Fruit fly (Drosophila melanogaster) whole organism, prepupa: ENCODE measurements around the gene mbo.
A peak's percentile ranks its signal among the peaks of the same experiment; 100 is the strongest.

Experiments used
- Blimp-1 ChIP-seq: fragments of 200-800 bp; sonication (Bioruptor generic); optimal IDR thresholded peaks from 3 replicates; lab custom pipeline; 2017; ENCODE audit warnings: missing biosample characterization, missing genetic modification characterization, mild to moderate bottlenecking, moderate library complexity, missing genetic modification reagents
- CG10631 ChIP-seq: fragments of 200-800 bp; sonication (Bioruptor generic); optimal IDR thresholded peaks from 2 replicates; lab custom pipeline; 2016; ENCODE audit warnings: missing biosample characterization, missing genetic modification characterization
- CG11762 ChIP-seq: fragments of 200-800 bp; sonication (Bioruptor generic); optimal IDR thresholded peaks from 3 replicates; lab custom pipeline; 2016; ENCODE audit warnings: missing biosample characterization, missing genetic modification characterization; ENCODE audit not compliant: insufficient read depth
- CG11902 ChIP-seq: fragments of 200-800 bp; sonication (Bioruptor generic); optimal IDR thresholded peaks from 3 replicates; lab custom pipeline; 2016; ENCODE audit warnings: missing biosample characterization, missing genetic modification characterization
- CG15336 ChIP-seq: fragments of 200-800 bp; sonication (Bioruptor generic); IDR thresholded peaks from 2 replicates; pipeline ENCODE4 v1.3.6; 2022; ENCODE audit warnings: missing biosample characterization, missing genetic modification characterization
- CG1621 ChIP-seq: fragments of 200-800 bp; sonication (Bioruptor generic); optimal IDR thresholded peaks from 3 replicates; lab custom pipeline; 2018; ENCODE audit warnings: missing biosample characterization, mild to moderate bottlenecking, missing genetic modification characterization
- CG16779 ChIP-seq: fragments of 200-800 bp; sonication (Bioruptor generic); optimal IDR thresholded peaks from 3 replicates; lab custom pipeline; 2017; ENCODE audit warnings: missing biosample characterization, mild to moderate bottlenecking, missing genetic modification characterization
- CG31627 ChIP-seq: fragments of 200-800 bp; sonication (Bioruptor generic); optimal IDR thresholded peaks from 3 replicates; lab custom pipeline; 2016; ENCODE audit warnings: missing biosample characterization, missing genetic modification characterization
- CG32006 ChIP-seq: fragments of 200-800 bp; sonication (Bioruptor generic); optimal IDR thresholded peaks from 3 replicates; lab custom pipeline; 2017; ENCODE audit warnings: missing biosample characterization, mild to moderate bottlenecking, missing genetic modification characterization
- CG3919 ChIP-seq: fragments of 200-800 bp; sonication (Bioruptor generic); optimal IDR thresholded peaks from 3 replicates; lab custom pipeline; 2016; ENCODE audit warnings: missing biosample characterization, missing genetic modification characterization
- CG4318 ChIP-seq: fragments of 200-800 bp; sonication (Bioruptor generic); optimal IDR thresholded peaks from 3 replicates; lab custom pipeline; 2017; ENCODE audit warnings: missing biosample characterization, mild to moderate bottlenecking, missing genetic modification characterization
- CG6163 ChIP-seq: fragments of 200-800 bp; sonication (Bioruptor generic); IDR thresholded peaks from 3 replicates; pipeline ENCODE4 v1.3.6; 2022; ENCODE audit warnings: missing biosample characterization, missing genetic modification characterization
- CG6276 ChIP-seq: fragments of 200-800 bp; sonication (Bioruptor generic); optimal IDR thresholded peaks from 2 replicates; lab custom pipeline; 2017; ENCODE audit warnings: missing biosample characterization, mild to moderate bottlenecking, missing genetic modification characterization
- CG6792 ChIP-seq: fragments of 200-800 bp; sonication (Bioruptor generic); optimal IDR thresholded peaks from 3 replicates; lab custom pipeline; 2016; ENCODE audit warnings: missing biosample characterization, missing genetic modification characterization
- CG6854 ChIP-seq: fragments of 200-800 bp; sonication (Bioruptor generic); optimal IDR thresholded peaks from 2 replicates; lab custom pipeline; 2017; ENCODE audit warnings: missing biosample characterization, mild to moderate bottlenecking, missing genetic modification characterization
- CG7368 ChIP-seq: fragments of 200-800 bp; sonication (Bioruptor generic); optimal IDR thresholded peaks from 3 replicates; lab custom pipeline; 2016; ENCODE audit warnings: missing biosample characterization, missing genetic modification characterization
- CG8119 ChIP-seq: fragments of 200-800 bp; sonication (Bioruptor generic); IDR thresholded peaks from 3 replicates; pipeline ENCODE4 v1.3.6; 2022; ENCODE audit warnings: missing biosample characterization, missing genetic modification characterization
- CG8319 ChIP-seq: fragments of 200-800 bp; sonication (Bioruptor generic); optimal IDR thresholded peaks from 3 replicates; lab custom pipeline; 2016; ENCODE audit warnings: missing biosample characterization, missing genetic modification characterization
- CG8632 ChIP-seq: fragments of 200-800 bp; sonication (Bioruptor generic); optimal IDR thresholded peaks from 3 replicates; lab custom pipeline; 2016; ENCODE audit warnings: missing biosample characterization, missing genetic modification characterization
- CG9139 ChIP-seq: fragments of 200-800 bp; sonication (Bioruptor generic); optimal IDR thresholded peaks from 3 replicates; lab custom pipeline; 2017; ENCODE audit warnings: missing biosample characterization, mild to moderate bottlenecking, missing genetic modification characterization
- Eip75B ChIP-seq: fragments of 200-800 bp; sonication (Bioruptor generic); optimal IDR thresholded peaks from 3 replicates; lab custom pipeline; 2016; ENCODE audit warnings: missing biosample characterization, missing genetic modification characterization
- Eip78C ChIP-seq: fragments of 200-800 bp; sonication (Bioruptor generic); peaks from one replicate; lab custom pipeline; 2016; ENCODE audit warnings: missing biosample characterization, missing genetic modification characterization
- Eip93F ChIP-seq: fragments of 200-800 bp; sonication (Bioruptor generic); optimal IDR thresholded peaks from 2 replicates; lab custom pipeline; 2016; ENCODE audit warnings: missing biosample characterization, mild to moderate bottlenecking, missing genetic modification characterization
- Ets21C ChIP-seq: fragments of 200-800 bp; sonication (Bioruptor generic); optimal IDR thresholded peaks from 3 replicates; lab custom pipeline; 2016; ENCODE audit warnings: missing biosample characterization, missing genetic modification characterization
- Ets96B ChIP-seq: fragments of 200-800 bp; optimal IDR thresholded peaks from 2 replicates; lab custom pipeline; 2019; ENCODE audit warnings: missing biosample characterization, mild to moderate bottlenecking, missing genetic modification characterization, moderate library complexity
- Gug ChIP-seq: fragments of 200-800 bp; sonication (Bioruptor generic); IDR thresholded peaks from 2 replicates; pipeline ENCODE4 v1.3.6; 2022; ENCODE audit warnings: missing biosample characterization, missing genetic modification characterization
- Lpt ChIP-seq: fragments of 200-800 bp; sonication (Bioruptor generic); optimal IDR thresholded peaks from 3 replicates; lab custom pipeline; 2016; ENCODE audit warnings: missing biosample characterization, missing genetic modification characterization
- OdsH ChIP-seq: fragments of 200-800 bp; sonication (Bioruptor generic); optimal IDR thresholded peaks from 3 replicates; lab custom pipeline; 2016; ENCODE audit warnings: missing biosample characterization, missing genetic modification characterization
- Smox ChIP-seq: fragments of 200-800 bp; sonication (Bioruptor generic); optimal IDR thresholded peaks from 3 replicates; lab custom pipeline; 2016; ENCODE audit warnings: missing biosample characterization, missing genetic modification characterization
- Sox102F ChIP-seq: fragments of 200-800 bp; sonication (Bioruptor generic); optimal IDR thresholded peaks from 2 replicates; lab custom pipeline; 2016; ENCODE audit warnings: missing biosample characterization, mild to moderate bottlenecking, missing genetic modification characterization
- Sox15 ChIP-seq: fragments of 200-800 bp; sonication (Bioruptor generic); optimal IDR thresholded peaks from 3 replicates; lab custom pipeline; 2016; ENCODE audit warnings: missing biosample characterization, missing genetic modification characterization
- acj6 ChIP-seq: fragments of 200-800 bp; sonication (Bioruptor generic); optimal IDR thresholded peaks from 3 replicates; lab custom pipeline; 2016; ENCODE audit warnings: missing biosample characterization, missing genetic modification characterization
- cyc ChIP-seq: fragments of 200-800 bp; sonication (Bioruptor generic); optimal IDR thresholded peaks from 3 replicates; lab custom pipeline; 2016; ENCODE audit warnings: missing biosample characterization, missing genetic modification characterization
- dac ChIP-seq: fragments of 200-800 bp; sonication (Bioruptor generic); optimal IDR thresholded peaks from 2 replicates; lab custom pipeline; 2017; ENCODE audit warnings: missing biosample characterization, mild to moderate bottlenecking, missing genetic modification characterization
- dsx ChIP-seq: fragments of 200-800 bp; optimal IDR thresholded peaks from 3 replicates; lab custom pipeline; 2019; ENCODE audit warnings: missing biosample characterization, mild to moderate bottlenecking, missing genetic modification characterization, moderate library complexity; ENCODE audit not compliant: poor library complexity, severe bottlenecking
- esn ChIP-seq: fragments of 200-800 bp; sonication (Bioruptor generic); optimal IDR thresholded peaks from 2 replicates; lab custom pipeline; 2016; ENCODE audit warnings: missing biosample characterization, mild to moderate bottlenecking, missing genetic modification characterization, moderate library complexity
- fd59A ChIP-seq: fragments of 200-800 bp; sonication (Bioruptor generic); optimal IDR thresholded peaks from 2 replicates; lab custom pipeline; 2017; ENCODE audit warnings: missing biosample characterization, mild to moderate bottlenecking, missing genetic modification characterization, missing genetic modification reagents
- fd85E ChIP-seq: fragments of 200-800 bp; sonication (Bioruptor generic); optimal IDR thresholded peaks from 3 replicates; lab custom pipeline; 2016; ENCODE audit warnings: missing biosample characterization, missing genetic modification characterization
- fkh ChIP-seq: fragments of 200-800 bp; sonication (Bioruptor generic); optimal IDR thresholded peaks from 3 replicates; lab custom pipeline; 2017; ENCODE audit warnings: missing biosample characterization, mild to moderate bottlenecking, missing genetic modification characterization, moderate library complexity
- lz ChIP-seq: fragments of 200-800 bp; sonication (Bioruptor generic); optimal IDR thresholded peaks from 3 replicates; lab custom pipeline; 2016; ENCODE audit warnings: missing biosample characterization, missing genetic modification characterization
- net ChIP-seq: fragments of 200-800 bp; sonication (Bioruptor generic); optimal IDR thresholded peaks from 3 replicates; lab custom pipeline; 2016; ENCODE audit warnings: missing biosample characterization, missing genetic modification characterization
- pdm3 ChIP-seq: fragments of 200-800 bp; sonication (Bioruptor generic); optimal IDR thresholded peaks from 3 replicates; lab custom pipeline; 2016; ENCODE audit warnings: missing biosample characterization, missing genetic modification characterization
- spab ChIP-seq: fragments of 200-800 bp; sonication (Bioruptor generic); optimal IDR thresholded peaks from 2 replicates; lab custom pipeline; 2017; ENCODE audit warnings: missing biosample characterization, mild to moderate bottlenecking, missing genetic modification characterization, missing genetic modification reagents
- svp ChIP-seq: fragments of 200-800 bp; sonication (Bioruptor generic); peaks from one replicate; lab custom pipeline; 2016; ENCODE audit warnings: missing biosample characterization, missing genetic modification characterization
- topi ChIP-seq: fragments of 200-800 bp; sonication (Bioruptor generic); optimal IDR thresholded peaks from 3 replicates; lab custom pipeline; 2016; ENCODE audit warnings: missing biosample characterization, missing genetic modification characterization
- vri ChIP-seq: fragments of 200-800 bp; sonication (Bioruptor generic); optimal IDR thresholded peaks from 3 replicates; lab custom pipeline; 2016; ENCODE audit warnings: missing biosample characterization, mild to moderate bottlenecking, missing genetic modification characterization

Gene mbo

dm6 chr3R:12678850-12679249 lies at the start of gene mbo:
TSS of gene mbo (minus strand) at chr3R:12679052.
- TF ChIP-seq Eip78C (GFP tag; lab: Kevin White, UChicago), result no peak
- TF ChIP-seq svp (GFP tag; lab: Kevin White, UChicago), result no peak
- TF ChIP-seq CG7368 (GFP tag; lab: Kevin White, UChicago), result no peak
- no peak for TF ChIP-seq dac (GFP tag; lab: Kevin White, UChicago)
- TF ChIP-seq fd85E (GFP tag; lab: Kevin White, UChicago), result no peak
- no peak for TF ChIP-seq fkh (GFP tag; lab: Kevin White, UChicago)
- TF ChIP-seq lz (GFP tag; lab: Kevin White, UChicago), result no peak
- no peak for TF ChIP-seq Sox102F (GFP tag; lab: Kevin White, UChicago)
- TF ChIP-seq CG6792, result no peak
- no peak for TF ChIP-seq CG6854 (GFP tag; lab: Kevin White, UChicago)
- TF ChIP-seq CG8632 (GFP tag; lab: Kevin White, UChicago), result no peak
- TF ChIP-seq CG8319 (GFP tag; lab: Kevin White, UChicago), result no peak
- TF ChIP-seq CG1621, result no peak
- TF ChIP-seq CG8119 (GFP tag; lab: Robert Waterston, UW), result no peak
- TF ChIP-seq Ets96B (tag; lab: Kevin White, UChicago), result no peak
- no peak for TF ChIP-seq pdm3 (GFP tag; lab: Kevin White, UChicago)
- no peak for TF ChIP-seq Eip75B
- no peak for TF ChIP-seq OdsH
- TF ChIP-seq cyc (GFP tag; lab: Kevin White, UChicago), result no peak
- TF ChIP-seq CG11762 (GFP tag; lab: Kevin White, UChicago), result no peak

DNA sequence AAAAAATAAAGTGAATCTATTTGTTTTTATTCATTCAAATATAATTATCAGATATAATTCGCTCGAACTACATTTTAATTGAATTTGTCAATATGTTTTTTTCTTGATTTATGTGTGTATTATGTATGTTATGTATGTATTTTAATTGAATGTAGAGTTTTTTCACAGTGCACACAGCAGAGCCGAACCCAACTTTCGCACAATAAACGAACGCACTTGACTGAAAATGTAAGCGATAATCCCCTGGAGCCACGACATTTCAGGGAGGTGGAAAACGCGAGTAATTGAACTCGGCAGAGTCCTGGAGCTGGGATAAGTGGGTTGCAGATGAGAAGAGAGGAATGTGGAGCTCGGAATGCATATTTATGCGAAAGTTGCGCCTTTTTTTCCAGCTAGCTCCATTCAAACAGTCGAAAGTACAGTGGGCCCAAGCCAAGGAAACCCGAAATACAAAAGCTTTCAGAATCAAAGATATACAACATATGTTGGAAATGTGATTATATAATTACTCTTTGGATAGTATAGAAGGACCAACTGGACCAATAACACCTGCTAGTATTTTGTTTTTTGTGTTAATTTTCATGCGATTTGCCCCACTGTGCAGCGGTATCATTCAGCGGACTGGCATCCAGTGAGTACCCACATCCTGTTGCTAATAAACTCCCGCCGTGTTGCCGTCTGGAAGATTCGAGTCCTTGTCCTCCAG lies 49.2 kb upstream of the mbo start:
- TF ChIP-seq CG4318 (GFP tag; lab: Kevin White, UChicago), result peak; percentile 4
- TF ChIP-seq CG3919 (GFP tag; lab: Kevin White, UChicago), result peak; percentile 42
- TF ChIP-seq CG6792, result no peak
- TF ChIP-seq dac (GFP tag; lab: Kevin White, UChicago), result no peak
- no peak for TF ChIP-seq Ets21C (GFP tag; lab: Kevin White, UChicago)
- no peak for TF ChIP-seq CG8119 (GFP tag; lab: Robert Waterston, UW)
- peak; percentile 15 for TF ChIP-seq fd59A (GFP tag; lab: Kevin White, UChicago)
- TF ChIP-seq OdsH, result peak; percentile 22
- no peak for TF ChIP-seq CG16779 (tag; lab: Kevin White, UChicago)
- peak; percentile 33 for TF ChIP-seq CG32006 (GFP tag; lab: Kevin White, UChicago)
- TF ChIP-seq CG8319 (GFP tag; lab: Kevin White, UChicago), result no peak
- no peak for TF ChIP-seq CG15336
- no peak for TF ChIP-seq Lpt (GFP tag; lab: Kevin White, UChicago)
- TF ChIP-seq Sox15, result no peak
- no peak for TF ChIP-seq Eip93F (GFP tag; lab: Kevin White, UChicago)
- TF ChIP-seq Blimp-1 (GFP tag; lab: Kevin White, UChicago), result no peak
- peak; percentile 13 for TF ChIP-seq CG31627 (GFP tag; lab: Kevin White, UChicago)
- TF ChIP-seq net (GFP tag; lab: Kevin White, UChicago), result no peak
- TF ChIP-seq dsx (GFP tag; lab: Kevin White, UChicago), result no peak
- no peak for TF ChIP-seq CG6276
- TF ChIP-seq Smox (GFP tag; lab: Kevin White, UChicago), result peak; percentile 8
- TF ChIP-seq spab, result peak; percentile 11
- TF ChIP-seq CG6163 (GFP tag; lab: Robert Waterston, UW), result peak; percentile 55; the same call in 1 of the 3 replicates
- no peak for TF ChIP-seq fkh (GFP tag; lab: Kevin White, UChicago)
- peak; percentile 27 for TF ChIP-seq acj6 (GFP tag; lab: Kevin White, UChicago)
- TF ChIP-seq CG9139 (GFP tag; lab: Kevin White, UChicago), result no peak
- TF ChIP-seq cyc (GFP tag; lab: Kevin White, UChicago), result peak; percentile 8
- peak; percentile 3 for TF ChIP-seq CG10631 (GFP tag; lab: Kevin White, UChicago)
- peak; percentile 6 for TF ChIP-seq lz (GFP tag; lab: Kevin White, UChicago)
- no peak for TF ChIP-seq topi (GFP tag; lab: Kevin White, UChicago)
- TF ChIP-seq Ets96B (tag; lab: Kevin White, UChicago), result peak; percentile 11
- TF ChIP-seq pdm3 (GFP tag; lab: Kevin White, UChicago), result peak; percentile 22
- peak; percentile 71 for TF ChIP-seq Eip78C (GFP tag; lab: Kevin White, UChicago)
- no peak for TF ChIP-seq Gug (GFP tag; lab: Robert Waterston, UW)
- TF ChIP-seq CG11902, result no peak
- no peak for TF ChIP-seq esn (GFP tag; lab: Kevin White, UChicago)
- TF ChIP-seq CG1621, result peak; percentile 23
- TF ChIP-seq vri (GFP tag; lab: Kevin White, UChicago), result no peak
- TF ChIP-seq CG7368 (GFP tag; lab: Kevin White, UChicago), result no peak
- TF ChIP-seq Sox102F (GFP tag; lab: Kevin White, UChicago), result no peak
- TF ChIP-seq CG8632 (GFP tag; lab: Kevin White, UChicago), result no peak
- no peak for TF ChIP-seq CG11762 (GFP tag; lab: Kevin White, UChicago)
